Worm (Caenorhabditis elegans) whole organism, L1 larva: Measurements from ENCODE around the gene enol-1.

Source experiments
- C04F5.9 ChIP-seq: sonication (generic microtip); optimal IDR thresholded peaks from 2 replicates; lab custom pipeline; 2016; ENCODE audit warnings: missing genetic modification characterization, missing compliant biosample characterization
- dpl-1 ChIP-seq, 3 experiments: fragments of 150-350 bp in 2 of 3; sonication (generic microtip) in 1 of 3; optimal IDR thresholded peaks; 2 replicates each; lab custom pipeline; 2014 to 2017; ENCODE audit warnings: missing biosample characterization in 3 of 3, missing genetic modification characterization in 3 of 3, missing genetic modification reagents in 3 of 3
- fkh-10 ChIP-seq: sonication (generic microtip); optimal IDR thresholded peaks from 2 replicates; lab custom pipeline; 2017; ENCODE audit warnings: missing biosample characterization, missing genetic modification reagents, missing genetic modification characterization
- hlh-17 ChIP-seq: fragments of 200-800 bp; sonication (Bioruptor generic); optimal IDR thresholded peaks from 2 replicates; lab custom pipeline; 2018; ENCODE audit warnings: missing genetic modification characterization, mild to moderate bottlenecking, missing compliant biosample characterization, moderate library complexity, borderline replicate concordance
- nhr-11 ChIP-seq: fragments of 150-350 bp; optimal IDR thresholded peaks from 2 replicates; lab custom pipeline; 2014; ENCODE audit warnings: missing biosample characterization, missing genetic modification characterization
- nhr-20 ChIP-seq: sonication (generic microtip); optimal IDR thresholded peaks from 2 replicates; lab custom pipeline; 2016; ENCODE audit warnings: mild to moderate bottlenecking, missing genetic modification characterization, missing compliant biosample characterization
- nhr-28 ChIP-seq: fragments of 150-350 bp; optimal IDR thresholded peaks from 2 replicates; lab custom pipeline; 2014; ENCODE audit warnings: missing biosample characterization, missing genetic modification characterization
- nhr-76 ChIP-seq: sonication (generic microtip); optimal IDR thresholded peaks from 2 replicates; lab custom pipeline; 2017; ENCODE audit warnings: missing biosample characterization, missing genetic modification characterization
- nhr-90 ChIP-seq: sonication (generic microtip); optimal IDR thresholded peaks from 2 replicates; lab custom pipeline; 2016; ENCODE audit warnings: mild to moderate bottlenecking, missing genetic modification characterization, missing compliant biosample characterization; ENCODE audit not compliant: poor library complexity
- pag-3 ChIP-seq: sonication (generic microtip); optimal IDR thresholded peaks from 2 replicates; lab custom pipeline; 2017; ENCODE audit warnings: missing genetic modification characterization, mild to moderate bottlenecking, missing compliant biosample characterization, antibody characterized with exemption, borderline replicate concordance; ENCODE audit not compliant: insufficient read depth
- snpc-4 ChIP-seq: fragments of 150-350 bp; optimal IDR thresholded peaks from 2 replicates; lab custom pipeline; 2014; ENCODE audit warnings: missing biosample characterization, missing genetic modification characterization
- sptf-1 ChIP-seq: fragments of 150-350 bp; optimal IDR thresholded peaks from 2 replicates; lab custom pipeline; 2014; ENCODE audit warnings: missing biosample characterization, missing genetic modification characterization
- unc-86 ChIP-seq: sonication (generic microtip); optimal IDR thresholded peaks from 2 replicates; lab custom pipeline; 2016; ENCODE audit warnings: missing genetic modification characterization, missing compliant biosample characterization
- zip-4 ChIP-seq: fragments of 200-800 bp; sonication (Bioruptor generic); optimal IDR thresholded peaks from 2 replicates; lab custom pipeline; 2018; ENCODE audit warnings: mild to moderate bottlenecking, missing genetic modification characterization, moderate library complexity, missing compliant biosample characterization

DNA sequence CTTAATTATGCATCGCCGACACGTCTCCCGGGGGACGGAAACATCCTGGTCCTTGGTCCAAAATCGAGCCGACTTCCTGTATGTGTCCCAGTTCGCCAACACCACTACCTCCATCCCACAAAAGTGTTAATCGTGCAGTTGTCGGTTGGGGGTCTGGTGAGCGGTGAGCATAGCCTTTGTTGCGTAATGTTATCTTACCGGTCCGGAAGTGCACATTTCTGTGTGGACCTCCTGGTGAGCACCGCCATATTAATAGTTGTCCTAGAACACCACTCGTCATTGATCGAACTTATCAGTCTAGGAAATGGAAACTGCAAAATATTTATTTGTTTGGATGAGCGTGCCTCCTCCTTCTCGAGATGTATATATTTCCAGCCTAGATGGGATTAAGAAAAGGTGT, 33.6 kb upstream of the enol-1 start:
- no peak for TF ChIP-seq zip-4
- TF ChIP-seq snpc-4: no peak
- TF ChIP-seq sptf-1 (tag; lab: Kevin White, UChicago): no peak
- no peak for TF ChIP-seq fkh-10 (GFP tag; lab: Kevin White, UChicago)
- no peak for TF ChIP-seq C04F5.9 (tag; lab: Kevin White, UChicago)
- no peak for TF ChIP-seq nhr-90
- no peak for TF ChIP-seq unc-86 (tag; lab: Kevin White, UChicago)
- TF ChIP-seq pag-3 (tag; lab: Kevin White, UChicago): no peak
- TF ChIP-seq nhr-11 (tag; lab: Kevin White, UChicago): no peak
- TF ChIP-seq nhr-76 (tag; lab: Kevin White, UChicago): no peak
- no peak for TF ChIP-seq hlh-17 (GFP tag; lab: Kevin White, UChicago)
- no peak for TF ChIP-seq nhr-28 (tag; lab: Kevin White, UChicago)
- TF ChIP-seq dpl-1 (GFP tag; optimal IDR thresholded peaks at IDR 0.05; lab: Kevin White, UChicago): no peak
- no peak for TF ChIP-seq nhr-20 (tag; lab: Kevin White, UChicago)
